Fruit fly (Drosophila melanogaster) whole organism, embryonic: ENCODE data around the gene CG8641.

Experiments used
- Aef1 ChIP-seq: fragments of 200-800 bp; sonication (Bioruptor generic); IDR thresholded peaks from 3 replicates; pipeline ENCODE4 v1.3.6; 2022; ENCODE audit warnings: missing biosample characterization, missing genetic modification characterization
- Antp ChIP-seq: fragments of 200-800 bp; sonication (Bioruptor generic); optimal IDR thresholded peaks from 3 replicates; lab custom pipeline; 2016; ENCODE audit warnings: missing biosample characterization, missing genetic modification characterization
- Atf-2 ChIP-seq: fragments of 200-800 bp; sonication (Bioruptor generic); optimal IDR thresholded peaks from 2 replicates; lab custom pipeline; 2016; ENCODE audit warnings: missing biosample characterization, missing genetic modification characterization
- CG1024 ChIP-seq: fragments of 200-800 bp; sonication (Bioruptor generic); IDR thresholded peaks from 2 replicates; pipeline ENCODE4 v1.3.6; 2022; ENCODE audit warnings: missing biosample characterization, missing genetic modification characterization
- CG10543 ChIP-seq: fragments of 200-800 bp; sonication (Bioruptor generic); optimal IDR thresholded peaks from 3 replicates; lab custom pipeline; 2017; ENCODE audit warnings: missing biosample characterization, mild to moderate bottlenecking, missing genetic modification characterization, moderate library complexity
- CG10565 ChIP-seq: fragments of 200-800 bp; sonication (Bioruptor generic); optimal IDR thresholded peaks from 3 replicates; lab custom pipeline; 2016; ENCODE audit warnings: missing biosample characterization, mild to moderate bottlenecking, missing genetic modification characterization
- CG12299 ChIP-seq: fragments of 200-800 bp; sonication (Bioruptor generic); optimal IDR thresholded peaks from 2 replicates; lab custom pipeline; 2018; ENCODE audit warnings: missing biosample characterization, mild to moderate bottlenecking, missing genetic modification characterization
- CG12659 ChIP-seq: fragments of 200-800 bp; sonication (Bioruptor generic); optimal IDR thresholded peaks from 3 replicates; lab custom pipeline; 2017; ENCODE audit warnings: mild to moderate bottlenecking, missing biosample characterization, missing genetic modification reagents, missing genetic modification characterization
- CG12744 ChIP-seq: fragments of 200-800 bp; sonication (Bioruptor generic); optimal IDR thresholded peaks from 2 replicates; lab custom pipeline; 2016; ENCODE audit warnings: missing biosample characterization, missing genetic modification characterization
- CG15011 ChIP-seq: fragments of 200-800 bp; sonication (Bioruptor generic); optimal IDR thresholded peaks from 3 replicates; lab custom pipeline; 2018; ENCODE audit warnings: missing biosample characterization, mild to moderate bottlenecking, missing genetic modification characterization
- CG15479 ChIP-seq: fragments of 200-800 bp; sonication (Bioruptor generic); optimal IDR thresholded peaks from 3 replicates; lab custom pipeline; 2019; ENCODE audit warnings: missing biosample characterization, mild to moderate bottlenecking, missing genetic modification characterization, moderate library complexity
- CG15696 ChIP-seq: fragments of 200-800 bp; sonication (Bioruptor generic); optimal IDR thresholded peaks from 2 replicates; lab custom pipeline; 2019; ENCODE audit warnings: missing biosample characterization, mild to moderate bottlenecking, missing genetic modification characterization, moderate library complexity
- CG1602 ChIP-seq: fragments of 200-800 bp; sonication (Bioruptor generic); optimal IDR thresholded peaks from 3 replicates; lab custom pipeline; 2016; ENCODE audit warnings: missing biosample characterization, missing genetic modification characterization
- CG16863 ChIP-seq: fragments of 200-800 bp; sonication (Bioruptor generic); optimal IDR thresholded peaks from 3 replicates; lab custom pipeline; 2016; ENCODE audit warnings: missing biosample characterization, missing genetic modification characterization
- CG3065 ChIP-seq: fragments of 200-800 bp; sonication (Bioruptor generic); optimal IDR thresholded peaks from 2 replicates; lab custom pipeline; 2016; ENCODE audit warnings: missing biosample characterization, missing genetic modification characterization
- CG4404 ChIP-seq: fragments of 200-800 bp; sonication (Bioruptor generic); IDR thresholded peaks from 2 replicates; pipeline ENCODE4 v1.3.6; 2022; ENCODE audit warnings: missing biosample characterization, missing genetic modification characterization
- CG4617 ChIP-seq: fragments of 200-800 bp; sonication (Bioruptor generic); optimal IDR thresholded peaks from 3 replicates; lab custom pipeline; 2016; ENCODE audit warnings: missing biosample characterization, missing genetic modification characterization, borderline replicate concordance
- CG7357 ChIP-seq: fragments of 200-800 bp; sonication (Bioruptor generic); IDR thresholded peaks from 3 replicates; pipeline ENCODE4 v1.3.6; 2022; ENCODE audit warnings: missing biosample characterization, missing genetic modification characterization
- CG7786 ChIP-seq: fragments of 200-800 bp; sonication (Bioruptor generic); optimal IDR thresholded peaks from 2 replicates; lab custom pipeline; 2016; ENCODE audit warnings: missing biosample characterization, missing genetic modification characterization
- CG7839 ChIP-seq: fragments of 200-800 bp; sonication (Bioruptor generic); optimal IDR thresholded peaks from 3 replicates; lab custom pipeline; 2018; ENCODE audit warnings: missing biosample characterization, mild to moderate bottlenecking, missing genetic modification characterization, moderate library complexity
- CG7928 ChIP-seq: fragments of 200-800 bp; sonication (Bioruptor generic); optimal IDR thresholded peaks from 2 replicates; lab custom pipeline; 2017; ENCODE audit warnings: missing biosample characterization, mild to moderate bottlenecking, missing genetic modification characterization
- CG7963 ChIP-seq: fragments of 200-800 bp; sonication (Bioruptor generic); IDR thresholded peaks from 3 replicates; pipeline ENCODE4 v1.3.6; 2022; ENCODE audit warnings: missing biosample characterization, missing genetic modification characterization; ENCODE audit not compliant: partially characterized antibody
- CG9609 ChIP-seq: fragments of 200-800 bp; sonication (Bioruptor generic); optimal IDR thresholded peaks from 3 replicates; lab custom pipeline; 2016; ENCODE audit warnings: missing biosample characterization, missing genetic modification characterization
- CG9817 ChIP-seq: fragments of 200-800 bp; sonication (Bioruptor generic); optimal IDR thresholded peaks from 2 replicates; lab custom pipeline; 2018; ENCODE audit warnings: missing biosample characterization, mild to moderate bottlenecking, missing genetic modification characterization, moderate library complexity
- Dek ChIP-seq: fragments of 200-800 bp; sonication (Bioruptor generic); optimal IDR thresholded peaks from 3 replicates; lab custom pipeline; 2019; ENCODE audit warnings: missing biosample characterization, mild to moderate bottlenecking, missing genetic modification characterization, moderate library complexity
- Dip3 ChIP-seq: fragments of 200-800 bp; sonication (Bioruptor generic); optimal IDR thresholded peaks from 3 replicates; lab custom pipeline; 2016; ENCODE audit warnings: missing biosample characterization, missing genetic modification characterization
- Doc2 ChIP-seq: fragments of 200-800 bp; sonication (Bioruptor generic); IDR thresholded peaks from 2 replicates; pipeline ENCODE4 v1.3.6; 2022; ENCODE audit warnings: missing biosample characterization, missing genetic modification characterization
- Dp ChIP-seq: fragments of 200-800 bp; sonication (Bioruptor generic); optimal IDR thresholded peaks from 2 replicates; lab custom pipeline; 2018; ENCODE audit warnings: missing biosample characterization, mild to moderate bottlenecking, missing genetic modification characterization, moderate library complexity
- Lhr ChIP-seq: fragments of 200-800 bp; sonication (Bioruptor generic); optimal IDR thresholded peaks from 3 replicates; lab custom pipeline; 2017; ENCODE audit warnings: mild to moderate bottlenecking, missing biosample characterization, missing genetic modification reagents, missing genetic modification characterization
- Nf-YB ChIP-seq: fragments of 200-800 bp; sonication (Bioruptor generic); optimal IDR thresholded peaks from 3 replicates; lab custom pipeline; 2019; ENCODE audit warnings: missing biosample characterization, mild to moderate bottlenecking, missing genetic modification characterization, moderate library complexity
- Side ChIP-seq: fragments of 200-800 bp; sonication (Bioruptor generic); optimal IDR thresholded peaks from 2 replicates; lab custom pipeline; 2016; ENCODE audit warnings: missing biosample characterization, missing genetic modification characterization
- Sox100B ChIP-seq: fragments of 200-800 bp; sonication (Bioruptor generic); optimal IDR thresholded peaks from 3 replicates; lab custom pipeline; 2018; ENCODE audit warnings: missing biosample characterization, mild to moderate bottlenecking, missing genetic modification characterization
- Sry-β ChIP-seq: fragments of 200-800 bp; sonication (Bioruptor generic); optimal IDR thresholded peaks from 2 replicates; lab custom pipeline; 2018; ENCODE audit warnings: missing biosample characterization, mild to moderate bottlenecking, missing genetic modification characterization, moderate library complexity
- Sry-δ ChIP-seq: fragments of 200-800 bp; sonication (Bioruptor generic); optimal IDR thresholded peaks from 2 replicates; lab custom pipeline; 2016; ENCODE audit warnings: missing biosample characterization, missing genetic modification characterization
- Stat92E ChIP-seq, 3 experiments: fragments of >200 bp in 2 of 3; fragments of 200-800 bp in 1 of 3; sonication (Bioruptor generic) in 1 of 3; optimal IDR thresholded peaks; 2 replicates each; lab custom pipeline; 2017 to 2019; ENCODE audit warnings: missing biosample characterization in 3 of 3, missing genetic modification characterization in 3 of 3, mild to moderate bottlenecking in 1 of 3, moderate library complexity in 1 of 3
- Xrp1 ChIP-seq: fragments of 200-800 bp; sonication (Bioruptor generic); IDR thresholded peaks from 2 replicates; pipeline ENCODE4 v1.3.6; 2022; ENCODE audit warnings: missing biosample characterization, missing genetic modification characterization
- bbx ChIP-seq: fragments of 200-800 bp; sonication (Bioruptor generic); IDR thresholded peaks from 2 replicates; pipeline ENCODE4 v1.3.6; 2022; ENCODE audit warnings: missing biosample characterization, missing genetic modification characterization; ENCODE audit not compliant: partially characterized antibody
- cad ChIP-seq: fragments of >200 bp; optimal IDR thresholded peaks from 2 replicates; lab custom pipeline; 2017; ENCODE audit warnings: missing biosample characterization, missing genetic modification characterization
- corto ChIP-seq: fragments of 200-800 bp; sonication (Bioruptor generic); optimal IDR thresholded peaks from 2 replicates; lab custom pipeline; 2016; ENCODE audit warnings: missing biosample characterization, mild to moderate bottlenecking, missing genetic modification characterization, moderate library complexity
- eyg ChIP-seq: fragments of 200-800 bp; sonication (Bioruptor generic); optimal IDR thresholded peaks from 3 replicates; lab custom pipeline; 2016; ENCODE audit warnings: missing biosample characterization, missing genetic modification characterization
- fd102C ChIP-seq: fragments of 200-800 bp; sonication (Bioruptor generic); optimal IDR thresholded peaks from 2 replicates; lab custom pipeline; 2018; ENCODE audit warnings: missing biosample characterization, mild to moderate bottlenecking, missing genetic modification characterization, moderate library complexity
- fd64A ChIP-seq: fragments of 200-800 bp; sonication (Bioruptor generic); optimal IDR thresholded peaks from 3 replicates; lab custom pipeline; 2018; ENCODE audit warnings: missing biosample characterization, mild to moderate bottlenecking, missing genetic modification characterization
- gce ChIP-seq: fragments of 200-800 bp; sonication (Bioruptor generic); IDR thresholded peaks from 3 replicates; pipeline ENCODE4 v1.3.6; 2022; ENCODE audit warnings: missing biosample characterization, missing genetic modification characterization
- gsb-n ChIP-seq: fragments of 200-800 bp; sonication (Bioruptor generic); optimal IDR thresholded peaks from 3 replicates; lab custom pipeline; 2018; ENCODE audit warnings: missing biosample characterization, mild to moderate bottlenecking, missing genetic modification characterization
- kni ChIP-seq: fragments of 200-800 bp; sonication (Bioruptor generic); optimal IDR thresholded peaks from 3 replicates; lab custom pipeline; 2017; ENCODE audit warnings: mild to moderate bottlenecking, missing biosample characterization, missing genetic modification reagents, missing genetic modification characterization
- oc ChIP-seq: fragments of 200-800 bp; sonication (Bioruptor generic); optimal IDR thresholded peaks from 2 replicates; lab custom pipeline; 2018; ENCODE audit warnings: missing biosample characterization, mild to moderate bottlenecking, missing genetic modification characterization, moderate library complexity
- odd ChIP-seq: fragments of 200-800 bp; sonication (Bioruptor generic); optimal IDR thresholded peaks from 2 replicates; lab custom pipeline; 2017; ENCODE audit warnings: missing biosample characterization, mild to moderate bottlenecking, missing genetic modification characterization
- onecut ChIP-seq: fragments of 200-800 bp; sonication (Bioruptor generic); IDR thresholded peaks from 2 replicates; pipeline ENCODE4 v1.3.6; 2022; ENCODE audit warnings: missing biosample characterization, missing genetic modification characterization
- rib ChIP-seq: fragments of 200-800 bp; sonication (Bioruptor generic); IDR thresholded peaks from 2 replicates; pipeline ENCODE4 v1.3.6; 2022; ENCODE audit warnings: missing biosample characterization, missing genetic modification characterization
- tna ChIP-seq: fragments of 200-800 bp; sonication (Bioruptor generic); IDR thresholded peaks from 2 replicates; pipeline ENCODE4 v1.3.6; 2022; ENCODE audit warnings: missing biosample characterization, missing genetic modification characterization; ENCODE audit not compliant: partially characterized antibody

CG8641 gene

DNA sequence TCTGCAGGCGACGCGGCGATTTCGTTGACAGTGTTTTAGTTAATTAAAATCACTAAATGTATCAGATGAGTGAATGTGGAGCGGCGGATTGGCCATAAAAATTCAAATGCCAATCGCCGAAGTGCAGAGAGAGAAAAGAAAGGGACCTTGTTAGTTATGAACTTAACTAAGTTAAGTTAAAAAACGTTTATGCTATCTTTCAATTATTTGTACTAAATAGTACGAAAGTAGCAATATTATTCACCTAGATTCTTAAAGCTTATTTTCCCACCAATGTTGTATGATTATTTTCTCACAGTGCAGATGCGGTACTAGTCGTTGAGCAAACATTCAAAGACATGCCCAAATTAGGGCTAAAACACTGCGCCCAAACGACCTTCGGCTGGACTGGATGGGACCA lies 13.5 kb upstream of the CG8641 start (continued):
- TF ChIP-seq CG10565 (no peak), corto (no peak), CG4404 (GFP tag; lab: Robert Waterston, UW) (peak; percentile 47), oc (tag; lab: Kevin White, UChicago) (peak; percentile 17), CG1024 (GFP tag; lab: Robert Waterston, UW) (peak; percentile 47; the same call in 1 of the 2 replicates), onecut (GFP tag; lab: Robert Waterston, UW) (peak; percentile 59), Dp (GFP tag; lab: Kevin White, UChicago) (no peak), CG7786 (peak; percentile 17), CG12299 (tag; lab: Kevin White, UChicago) (no peak), Nf-YB (GFP tag; lab: Kevin White, UChicago) (no peak), CG10543 (GFP tag; lab: Kevin White, UChicago) (no peak), CG4617 (no peak), CG7839 (tag; lab: Kevin White, UChicago) (peak; percentile 69), CG7357 (GFP tag; lab: Robert Waterston, UW) (peak; percentile 65; the same call in 2 of the 3 replicates), Aef1 (peak; percentile 60), Sry-δ (GFP tag; lab: Kevin White, UChicago) (peak; percentile 19), CG3065 (GFP tag; lab: Kevin White, UChicago) (no peak), odd (GFP tag; lab: Kevin White, UChicago) (peak; percentile 25), CG1602 (GFP tag; lab: Kevin White, UChicago) (peak; percentile 17), CG15696 (peak; percentile 18), cad (GFP tag; lab: Kevin White, UChicago) (no peak), Atf-2 (no peak), CG15479 (GFP tag; lab: Kevin White, UChicago) (no peak), Dek (tag; lab: Kevin White, UChicago) (no peak), CG7963 (GFP tag; lab: Robert Waterston, UW) (no peak), rib (GFP tag; lab: Robert Waterston, UW) (no peak), gce (peak; percentile 47; the same call in 1 of the 3 replicates), CG12659 (GFP tag; lab: Kevin White, UChicago) (peak; percentile 19), Stat92E (GFP tag; optimal IDR thresholded peaks at IDR 0.05; lab: Kevin White, UChicago) (no peak), CG12744 (GFP tag; lab: Kevin White, UChicago) (no peak), eyg (no peak), Lhr (GFP tag; lab: Kevin White, UChicago) (no peak), CG15011 (GFP tag; lab: Kevin White, UChicago) (no peak), Sry-β (GFP tag; lab: Kevin White, UChicago) (no peak), Side (GFP tag; lab: Kevin White, UChicago) (peak; percentile 40), Xrp1 (GFP tag; lab: Robert Waterston, UW) (peak; percentile 76), fd102C (no peak), Doc2 (GFP tag; lab: Robert Waterston, UW) (no peak), tna (GFP tag; lab: Robert Waterston, UW) (no peak), kni (no peak), Dip3 (no peak), CG7928 (GFP tag; lab: Kevin White, UChicago) (no peak), Antp (GFP tag; lab: Kevin White, UChicago) (peak; percentile 55), Sox100B (GFP tag; lab: Kevin White, UChicago) (peak; percentile 71), CG16863 (GFP tag; lab: Kevin White, UChicago) (peak; percentile 27), fd64A (no peak), bbx (no peak), gsb-n (tag; lab: Kevin White, UChicago) (peak; percentile 5), CG9817 (tag; lab: Kevin White, UChicago) (peak; percentile 22), CG9609 (GFP tag; lab: Kevin White, UChicago) (peak; percentile 48)
